Fruit fly (Drosophila melanogaster) whole organism, embryonic: Measurements from ENCODE around the gene Mfap1.

Experiments
- Aef1 ChIP-seq: fragments of 200-800 bp; sonication (Bioruptor generic); IDR thresholded peaks from 3 replicates; pipeline ENCODE4 v1.3.6; 2022; ENCODE audit warnings: missing biosample characterization, missing genetic modification characterization
- Bgb ChIP-seq: fragments of 200-800 bp; sonication (Bioruptor generic); IDR thresholded peaks from 2 replicates; pipeline ENCODE4 v1.3.6; 2022; ENCODE audit warnings: missing biosample characterization, missing genetic modification characterization; ENCODE audit not compliant: partially characterized antibody
- CG11398 ChIP-seq: fragments of 200-800 bp; sonication (Bioruptor generic); optimal IDR thresholded peaks from 2 replicates; lab custom pipeline; 2016; ENCODE audit warnings: missing biosample characterization, missing genetic modification characterization
- CG13287 ChIP-seq: fragments of 200-800 bp; sonication (Bioruptor generic); IDR thresholded peaks from 2 replicates; pipeline ENCODE4 v1.3.6; 2022; ENCODE audit warnings: missing biosample characterization, missing genetic modification characterization; ENCODE audit not compliant: partially characterized antibody
- CG13894 ChIP-seq: fragments of 200-800 bp; sonication (Bioruptor generic); optimal IDR thresholded peaks from 3 replicates; lab custom pipeline; 2018; ENCODE audit warnings: missing biosample characterization, mild to moderate bottlenecking, missing genetic modification characterization, moderate library complexity
- CG14710 ChIP-seq: fragments of 200-800 bp; sonication (Bioruptor generic); optimal IDR thresholded peaks from 3 replicates; lab custom pipeline; 2019; ENCODE audit warnings: missing biosample characterization, mild to moderate bottlenecking, missing genetic modification characterization, moderate library complexity
- CG15514 ChIP-seq: fragments of 200-800 bp; sonication (Bioruptor generic); optimal IDR thresholded peaks from 3 replicates; lab custom pipeline; 2017; ENCODE audit warnings: missing biosample characterization, missing genetic modification characterization, mild to moderate bottlenecking, moderate library complexity, missing genetic modification reagents
- CG1647 ChIP-seq: fragments of 200-800 bp; sonication (Bioruptor generic); optimal IDR thresholded peaks from 3 replicates; lab custom pipeline; 2016; ENCODE audit warnings: missing biosample characterization, missing genetic modification characterization
- CG16815 ChIP-seq: fragments of 200-800 bp; sonication (Bioruptor generic); optimal IDR thresholded peaks from 3 replicates; lab custom pipeline; 2017; ENCODE audit warnings: missing biosample characterization, mild to moderate bottlenecking, missing genetic modification characterization
- CG17829 ChIP-seq: fragments of 200-800 bp; optimal IDR thresholded peaks from 2 replicates; lab custom pipeline; 2019; ENCODE audit warnings: missing biosample characterization, mild to moderate bottlenecking, missing genetic modification characterization, moderate library complexity
- CG18262 ChIP-seq: fragments of 200-800 bp; optimal IDR thresholded peaks from 3 replicates; lab custom pipeline; 2019; ENCODE audit warnings: missing biosample characterization, mild to moderate bottlenecking, missing genetic modification characterization, moderate library complexity
- CG18476 ChIP-seq: fragments of 200-800 bp; sonication (Bioruptor generic); optimal IDR thresholded peaks from 2 replicates; lab custom pipeline; 2016; ENCODE audit warnings: missing biosample characterization, mild to moderate bottlenecking, missing genetic modification characterization
- CG2712 ChIP-seq: fragments of 200-800 bp; optimal IDR thresholded peaks from 3 replicates; lab custom pipeline; 2019; ENCODE audit warnings: missing biosample characterization, mild to moderate bottlenecking, missing genetic modification characterization, moderate library complexity
- CG2875 ChIP-seq: fragments of 200-800 bp; sonication (Bioruptor generic); optimal IDR thresholded peaks from 2 replicates; lab custom pipeline; 2017; ENCODE audit warnings: missing biosample characterization, mild to moderate bottlenecking, missing genetic modification characterization, missing genetic modification reagents
- CG31441 ChIP-seq: fragments of 200-800 bp; sonication (Bioruptor generic); IDR thresholded peaks from 2 replicates; pipeline ENCODE4 v1.3.6; 2022; ENCODE audit warnings: missing biosample characterization, missing genetic modification characterization
- CG34224 ChIP-seq: fragments of 200-800 bp; sonication (Bioruptor generic); IDR thresholded peaks from 3 replicates; pipeline ENCODE4 v1.3.6; 2022; ENCODE audit warnings: missing biosample characterization, missing genetic modification characterization; ENCODE audit not compliant: partially characterized antibody
- CG34422 ChIP-seq: fragments of 200-800 bp; sonication (Bioruptor generic); IDR thresholded peaks from 3 replicates; pipeline ENCODE4 v1.3.6; 2022; ENCODE audit warnings: missing biosample characterization, missing genetic modification characterization
- CG4282 ChIP-seq: fragments of 200-800 bp; sonication (Bioruptor generic); optimal IDR thresholded peaks from 2 replicates; lab custom pipeline; 2016; ENCODE audit warnings: missing biosample characterization, missing genetic modification characterization
- CG4404 ChIP-seq: fragments of 200-800 bp; sonication (Bioruptor generic); IDR thresholded peaks from 2 replicates; pipeline ENCODE4 v1.3.6; 2022; ENCODE audit warnings: missing biosample characterization, missing genetic modification characterization
- CG8924 ChIP-seq: fragments of 200-800 bp; optimal IDR thresholded peaks from 3 replicates; lab custom pipeline; 2019; ENCODE audit warnings: missing biosample characterization, mild to moderate bottlenecking, missing genetic modification characterization, moderate library complexity
- CG9797 ChIP-seq: fragments of 200-800 bp; sonication (Bioruptor generic); optimal IDR thresholded peaks from 3 replicates; lab custom pipeline; 2018; ENCODE audit warnings: missing biosample characterization, mild to moderate bottlenecking, missing genetic modification characterization
- Dbx ChIP-seq: fragments of 200-800 bp; sonication (Bioruptor generic); IDR thresholded peaks from 3 replicates; pipeline ENCODE4 v1.3.6; 2022; ENCODE audit warnings: missing biosample characterization, missing genetic modification characterization
- Deaf1 ChIP-seq: fragments of 200-800 bp; optimal IDR thresholded peaks from 3 replicates; lab custom pipeline; 2019; ENCODE audit warnings: missing biosample characterization, mild to moderate bottlenecking, missing genetic modification characterization, moderate library complexity
- Doc2 ChIP-seq: fragments of 200-800 bp; sonication (Bioruptor generic); IDR thresholded peaks from 2 replicates; pipeline ENCODE4 v1.3.6; 2022; ENCODE audit warnings: missing biosample characterization, missing genetic modification characterization
- Dref ChIP-seq: fragments of 200-800 bp; sonication (Bioruptor generic); IDR thresholded peaks from 2 replicates; pipeline ENCODE4 v1.3.6; 2022; ENCODE audit warnings: missing biosample characterization, missing genetic modification characterization
- Elba2 ChIP-seq: fragments of 200-800 bp; sonication (Bioruptor generic); optimal IDR thresholded peaks from 3 replicates; lab custom pipeline; 2016; ENCODE audit warnings: missing biosample characterization, missing genetic modification characterization
- Gug ChIP-seq: fragments of 200-800 bp; sonication (Bioruptor generic); IDR thresholded peaks from 4 replicates; pipeline ENCODE4 v1.3.6; 2022; ENCODE audit warnings: missing biosample characterization, missing genetic modification characterization
- HLH3B ChIP-seq: fragments of 200-800 bp; sonication (Bioruptor generic); IDR thresholded peaks from 2 replicates; pipeline ENCODE4 v1.3.6; 2022; ENCODE audit warnings: missing biosample characterization, missing genetic modification characterization
- MBD-R2 ChIP-seq: fragments of 200-800 bp; sonication (Bioruptor generic); IDR thresholded peaks from 2 replicates; pipeline ENCODE4 v1.3.6; 2022; ENCODE audit warnings: missing biosample characterization, missing genetic modification characterization
- MESR4 ChIP-seq: fragments of 200-800 bp; sonication (Bioruptor generic); optimal IDR thresholded peaks from 2 replicates; lab custom pipeline; 2018; ENCODE audit warnings: missing biosample characterization, mild to moderate bottlenecking, missing genetic modification characterization, moderate library complexity
- Ptx1 ChIP-seq: fragments of 200-800 bp; sonication (Bioruptor generic); IDR thresholded peaks from 2 replicates; pipeline ENCODE4 v1.3.6; 2022; ENCODE audit warnings: missing biosample characterization, missing genetic modification characterization
- TFAM ChIP-seq: fragments of 200-800 bp; sonication (Bioruptor generic); optimal IDR thresholded peaks from 2 replicates; lab custom pipeline; 2017; ENCODE audit warnings: missing biosample characterization, missing genetic modification characterization, inconsistent platforms
- Xbp1 ChIP-seq: fragments of 200-800 bp; sonication (Bioruptor generic); optimal IDR thresholded peaks from 3 replicates; lab custom pipeline; 2016; ENCODE audit warnings: missing biosample characterization, mild to moderate bottlenecking, missing genetic modification characterization
- YL-1 ChIP-seq: fragments of 200-800 bp; sonication (Bioruptor generic); optimal IDR thresholded peaks from 3 replicates; lab custom pipeline; 2017; ENCODE audit warnings: missing biosample characterization, mild to moderate bottlenecking, missing genetic modification characterization
- ato ChIP-seq: fragments of 200-800 bp; sonication (Bioruptor generic); IDR thresholded peaks from 2 replicates; pipeline ENCODE4 v1.3.6; 2022; ENCODE audit warnings: missing biosample characterization, missing genetic modification characterization; ENCODE audit not compliant: partially characterized antibody
- gfzf ChIP-seq: fragments of 200-800 bp; sonication (Bioruptor generic); optimal IDR thresholded peaks from 2 replicates; lab custom pipeline; 2016; ENCODE audit warnings: missing biosample characterization, mild to moderate bottlenecking, missing genetic modification characterization, moderate library complexity
- hbn ChIP-seq: fragments of 200-800 bp; sonication (Bioruptor generic); IDR thresholded peaks from 2 replicates; pipeline ENCODE4 v1.3.6; 2022; ENCODE audit warnings: missing biosample characterization, missing genetic modification characterization; ENCODE audit not compliant: partially characterized antibody
- kni ChIP-seq: fragments of 200-800 bp; sonication (Bioruptor generic); optimal IDR thresholded peaks from 3 replicates; lab custom pipeline; 2017; ENCODE audit warnings: mild to moderate bottlenecking, missing biosample characterization, missing genetic modification reagents, missing genetic modification characterization
- lbe ChIP-seq: fragments of 200-800 bp; sonication (Bioruptor generic); optimal IDR thresholded peaks from 2 replicates; lab custom pipeline; 2016; ENCODE audit warnings: missing biosample characterization, mild to moderate bottlenecking, missing genetic modification characterization
- nmo ChIP-seq: fragments of 200-800 bp; sonication (Bioruptor generic); optimal IDR thresholded peaks from 2 replicates; lab custom pipeline; 2018; ENCODE audit warnings: missing biosample characterization, mild to moderate bottlenecking, missing genetic modification characterization, moderate library complexity
- pzg ChIP-seq: fragments of 200-800 bp; sonication (Bioruptor generic); optimal IDR thresholded peaks from 3 replicates; lab custom pipeline; 2018; ENCODE audit warnings: missing biosample characterization, mild to moderate bottlenecking, missing genetic modification characterization, moderate library complexity
- run ChIP-seq: fragments of 200-800 bp; sonication (Bioruptor generic); optimal IDR thresholded peaks from 3 replicates; lab custom pipeline; 2018; ENCODE audit warnings: missing biosample characterization, mild to moderate bottlenecking, missing genetic modification characterization
- scrt ChIP-seq: fragments of 200-800 bp; sonication (Bioruptor generic); optimal IDR thresholded peaks from 2 replicates; lab custom pipeline; 2018; ENCODE audit warnings: missing biosample characterization, mild to moderate bottlenecking, missing genetic modification characterization, moderate library complexity
- slbo ChIP-seq: fragments of 200-800 bp; sonication (Bioruptor generic); IDR thresholded peaks from 2 replicates; pipeline ENCODE4 v1.3.6; 2022; ENCODE audit warnings: missing biosample characterization, missing genetic modification characterization
- sob ChIP-seq: fragments of 200-800 bp; sonication (Bioruptor generic); IDR thresholded peaks from 2 replicates; pipeline ENCODE4 v1.3.6; 2022; ENCODE audit warnings: missing biosample characterization, missing genetic modification characterization
- tgo ChIP-seq: fragments of 200-800 bp; sonication (Bioruptor generic); IDR thresholded peaks from 3 replicates; pipeline ENCODE4 v1.3.6; 2022; ENCODE audit warnings: missing biosample characterization, missing genetic modification characterization
- twi ChIP-seq: fragments of 200-800 bp; optimal IDR thresholded peaks from 2 replicates; lab custom pipeline; 2019; ENCODE audit warnings: missing biosample characterization, mild to moderate bottlenecking, missing genetic modification characterization, moderate library complexity
- unc-4 ChIP-seq: fragments of 200-800 bp; sonication (Bioruptor generic); IDR thresholded peaks from 2 replicates; pipeline ENCODE4 v1.3.6; 2022; ENCODE audit warnings: missing biosample characterization, missing genetic modification characterization; ENCODE audit not compliant: partially characterized antibody
- wdn ChIP-seq: fragments of 200-800 bp; sonication (Bioruptor generic); IDR thresholded peaks from 2 replicates; pipeline ENCODE4 v1.3.6; 2022; ENCODE audit warnings: missing biosample characterization, missing genetic modification characterization
- yki ChIP-seq: fragments of >200 bp; optimal IDR thresholded peaks from 3 replicates; lab custom pipeline; 2018

The Mfap1 gene

dm6 chr3L:1962964-1963363 lies 22.1 kb downstream of the Mfap1 start, which contains the start of gene SCOT (continued):
- TF ChIP-seq run (tag; lab: Kevin White, UChicago): peak; percentile 61
- no peak for TF ChIP-seq twi
- 0 out of 2 replicates have a peak, but pooled peaks have one; percentile 16 for TF ChIP-seq wdn (GFP tag; lab: Robert Waterston, UW)
- peak; percentile 69 for TF ChIP-seq CG2875 (GFP tag; lab: Kevin White, UChicago)
- TF ChIP-seq CG11398: peak; percentile 73
- peak; percentile 78 for TF ChIP-seq tgo (GFP tag; lab: Robert Waterston, UW)
- peak; percentile 67 for TF ChIP-seq slbo
- peak; percentile 76 for TF ChIP-seq sob (GFP tag; lab: Robert Waterston, UW)
- TF ChIP-seq CG4404 (GFP tag; lab: Robert Waterston, UW): peak; percentile 53
- TF ChIP-seq CG34422 (GFP tag; lab: Robert Waterston, UW): peak; percentile 74
- peak; percentile 73 for TF ChIP-seq Xbp1 (GFP tag; lab: Kevin White, UChicago)
- TF ChIP-seq Dbx (GFP tag; lab: Robert Waterston, UW): peak; percentile 13; the same call in 1 of the 3 replicates
- peak; percentile 18 for TF ChIP-seq CG1647
- peak; percentile 74 for TF ChIP-seq CG8924 (tag; lab: Kevin White, UChicago)
- TF ChIP-seq Deaf1 (tag; lab: Kevin White, UChicago): no peak
- peak; percentile 75 for TF ChIP-seq Gug
- TF ChIP-seq CG4282 (GFP tag; lab: Kevin White, UChicago): peak; percentile 57
- TF ChIP-seq TFAM: no peak

dm6 chr3L:1964099-1964498 lies 23.2 kb downstream of the Mfap1 start, which contains the start of gene mv:
mv (minus strand) TSS chr3L:1964178.
- peak; percentile 32 for TF ChIP-seq Bgb
- TF ChIP-seq YL-1: peak; percentile 23
- TF ChIP-seq yki (lab: Kevin White, UChicago): no peak
- TF ChIP-seq Ptx1: no peak
- TF ChIP-seq Elba2 (GFP tag; lab: Kevin White, UChicago): no peak
- peak; percentile 42 for TF ChIP-seq CG17829
- TF ChIP-seq nmo (GFP tag; lab: Kevin White, UChicago): peak; percentile 25
- peak; percentile 53 for TF ChIP-seq gfzf (GFP tag; lab: Kevin White, UChicago)
- TF ChIP-seq CG31441 (GFP tag; lab: Robert Waterston, UW): peak; percentile 22; the same call in 1 of the 2 replicates
- peak; percentile 37; the same call in 1 of the 2 replicates for TF ChIP-seq hbn (GFP tag; lab: Robert Waterston, UW)
- TF ChIP-seq MESR4: peak; percentile 16
- TF ChIP-seq CG14710: peak; percentile 45
- TF ChIP-seq CG16815 (GFP tag; lab: Kevin White, UChicago): no peak
- no peak for TF ChIP-seq ato (GFP tag; lab: Robert Waterston, UW)
- peak; percentile 55 for TF ChIP-seq CG34224 (GFP tag; lab: Robert Waterston, UW)
- TF ChIP-seq unc-4 (GFP tag; lab: Robert Waterston, UW): peak; percentile 61
- peak; percentile 33; the same call in 2 of the 3 replicates for TF ChIP-seq Aef1 (GFP tag; lab: Robert Waterston, UW)
- TF ChIP-seq CG2712 (tag; lab: Kevin White, UChicago): peak; percentile 31
- TF ChIP-seq pzg (GFP tag; lab: Kevin White, UChicago): peak; percentile 52
- no peak for TF ChIP-seq CG18476 (GFP tag; lab: Kevin White, UChicago)
- TF ChIP-seq CG9797 (GFP tag; lab: Kevin White, UChicago): peak; percentile 61
- TF ChIP-seq CG8924 (tag; lab: Kevin White, UChicago): peak; percentile 19
- TF ChIP-seq lbe (GFP tag; lab: Kevin White, UChicago): peak; percentile 49
- TF ChIP-seq CG18262 (tag; lab: Kevin White, UChicago): peak; percentile 13
- peak; percentile 99 for TF ChIP-seq CG15514 (GFP tag; lab: Kevin White, UChicago)
- TF ChIP-seq MBD-R2 (GFP tag; lab: Robert Waterston, UW): peak; percentile 72
- TF ChIP-seq CG13894 (tag; lab: Kevin White, UChicago): no peak
- peak; percentile 97 for TF ChIP-seq scrt
- TF ChIP-seq HLH3B (GFP tag; lab: Robert Waterston, UW): no peak
- TF ChIP-seq kni (GFP tag; lab: Kevin White, UChicago): no peak
- peak; percentile 59 for TF ChIP-seq Dref (GFP tag; lab: Robert Waterston, UW)
- TF ChIP-seq Doc2: no peak
- peak; percentile 73 for TF ChIP-seq CG13287
